Worm (Caenorhabditis elegans): ENCODE measurements around the gene F58A6.9.

F58A6.9 gene

DNA sequence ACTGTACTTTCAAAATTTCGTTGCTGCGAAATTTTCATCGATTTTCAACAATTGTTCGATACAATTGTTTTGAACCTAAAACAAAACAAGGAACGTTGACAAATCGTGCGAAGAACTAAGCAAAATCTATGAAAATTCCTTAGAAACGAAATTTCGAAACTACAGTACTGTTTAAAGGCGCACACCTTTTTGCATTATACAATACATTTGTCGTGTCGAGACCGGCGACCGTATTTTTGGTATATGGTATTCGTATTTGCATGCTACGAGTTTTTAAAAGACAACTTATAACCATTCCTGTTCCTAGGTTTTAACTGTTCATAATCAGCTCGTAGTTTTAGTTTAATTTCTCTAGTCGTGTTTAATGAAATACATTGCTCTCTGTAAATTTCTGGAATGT, 19.9 kb upstream of the F58A6.9 start (continued):
- no peak for TF ChIP-seq rec-8 (tag; optimal IDR thresholded peaks at IDR 0.05)
- TF ChIP-seq repo-1 (tag; optimal IDR thresholded peaks at IDR 0.05), result peak; percentile 80
- 0 out of 2 replicates have a peak, but pooled peaks have one; percentile 20 for TF ChIP-seq pbrm-1 (GFP tag; IDR thresholded peaks at IDR 0.05)
- no peak for TF ChIP-seq lag-1 (GFP tag; IDR thresholded peaks at IDR 0.05)
- no peak for TF ChIP-seq unc-62 (GFP tag; optimal IDR thresholded peaks at IDR 0.05)

DNA sequence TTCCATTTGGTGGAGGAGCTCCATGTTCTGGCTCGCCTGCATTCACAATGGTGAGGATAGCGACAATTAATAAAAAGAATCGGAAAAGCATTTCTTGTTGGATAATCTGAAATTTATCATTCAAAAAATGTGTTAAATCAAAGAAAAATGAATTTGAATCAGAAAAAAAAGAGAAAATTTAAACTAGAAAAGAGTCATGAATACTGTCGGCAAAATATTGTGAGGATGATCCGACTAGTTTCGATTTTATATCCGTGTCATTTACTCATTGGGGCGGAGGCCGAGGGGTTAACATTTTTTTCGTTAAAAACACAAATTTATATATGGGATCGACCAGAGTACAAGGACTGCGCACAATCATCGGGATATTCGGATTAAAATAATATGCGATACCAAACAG, 19.2 kb upstream of the F58A6.9 start, which contains the start of gene C27D6.12:
Gene C27D6.12 (minus strand): TSS at position 101 of the 400 bp plus-strand sequence.
- TF ChIP-seq F22D6.2 (tag; optimal IDR thresholded peaks at IDR 0.05) (no peak), attf-6 (GFP tag; IDR thresholded peaks at IDR 0.05) (no peak), rec-8 (tag; optimal IDR thresholded peaks at IDR 0.05) (no peak), cebp-2 (GFP tag; IDR thresholded peaks at IDR 0.05) (no peak), K12H6.12 (tag; optimal IDR thresholded peaks at IDR 0.05) (no peak), nfyb-1 (GFP tag; IDR thresholded peaks at IDR 0.05) (no peak), F10E7.11 (tag; optimal IDR thresholded peaks at IDR 0.05) (no peak), Y53F4B.3 (GFP tag; IDR thresholded peaks at IDR 0.05) (no peak), mxl-1 (tag; optimal IDR thresholded peaks at IDR 0.05) (no peak), nfya-1 (tag; optimal IDR thresholded peaks at IDR 0.05; ENCODE audit: borderline replicate concordance, insufficient read depth) (no peak), somi-1 (GFP tag; optimal IDR thresholded peaks at IDR 0.05) (no peak), K11D2.4 (GFP tag; IDR thresholded peaks at IDR 0.05) (no peak), ztf-26 (tag; optimal IDR thresholded peaks at IDR 0.05) (no peak), madf-10 (tag; optimal IDR thresholded peaks at IDR 0.05) (no peak), ztf-28 (GFP tag; IDR thresholded peaks at IDR 0.05) (no peak), mcd-1 (GFP tag; IDR thresholded peaks at IDR 0.05) (no peak)

DNA sequence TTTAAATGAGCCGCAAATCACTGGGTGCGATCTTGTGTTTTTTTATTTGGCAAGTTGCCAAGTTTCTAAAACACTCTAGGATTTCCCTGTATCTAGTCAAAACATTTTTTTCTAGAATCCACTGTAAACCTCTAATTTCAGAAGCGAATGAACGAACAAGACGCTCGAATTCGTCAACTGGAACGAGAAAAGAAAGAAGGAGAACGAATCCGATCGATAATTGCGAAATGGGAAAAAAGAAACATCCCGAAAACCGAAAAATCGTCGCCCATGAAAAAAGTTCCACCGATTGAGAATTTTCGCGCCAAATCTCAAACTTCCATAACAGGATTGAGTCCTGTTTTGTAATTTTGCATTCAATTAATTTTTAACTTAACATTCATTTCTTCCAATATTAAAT, 18.3 kb upstream of the F58A6.9 start:
- TF ChIP-seq T26A5.8 (tag; optimal IDR thresholded peaks at IDR 0.05), result no peak
- no peak for TF ChIP-seq ama-1 (optimal IDR thresholded peaks at IDR 0.05)
- no peak for TF ChIP-seq ama-1 (GFP tag; optimal IDR thresholded peaks at IDR 0.05)
- no peak for TF ChIP-seq him-1 (tag; optimal IDR thresholded peaks at IDR 0.05)
- TF ChIP-seq lin-35 (GFP tag; optimal IDR thresholded peaks at IDR 0.05), result no peak
- TF ChIP-seq snpc-3.4 (tag; optimal IDR thresholded peaks at IDR 0.05), result no peak
- TF ChIP-seq let-607 (tag; optimal IDR thresholded peaks at IDR 0.05), result no peak
- no peak for TF ChIP-seq ets-4 (GFP tag; optimal IDR thresholded peaks at IDR 0.05)
- TF ChIP-seq nhr-27 (tag; optimal IDR thresholded peaks at IDR 0.05), result no peak
- no peak for TF ChIP-seq F52B5.7 (tag; optimal IDR thresholded peaks at IDR 0.05)
- no peak for TF ChIP-seq F57C9.4 (tag; optimal IDR thresholded peaks at IDR 0.05)
- TF ChIP-seq Y95B8A.8 (GFP tag; IDR thresholded peaks at IDR 0.05), result no peak
- no peak for TF ChIP-seq mel-28 (tag; optimal IDR thresholded peaks at IDR 0.05; ENCODE audit: borderline replicate concordance)
- no peak for TF ChIP-seq efl-1 (GFP tag; optimal IDR thresholded peaks at IDR 0.05)
- TF ChIP-seq B0261.1 (tag; optimal IDR thresholded peaks at IDR 0.05), result no peak
- no peak for TF ChIP-seq die-1 (tag; optimal IDR thresholded peaks at IDR 0.05)
- no peak for TF ChIP-seq dox-1 (GFP tag; IDR thresholded peaks at IDR 0.05)
- TF ChIP-seq ccch-3 (GFP tag; optimal IDR thresholded peaks at IDR 0.05), result no peak
- no peak for TF ChIP-seq lag-1 (GFP tag; IDR thresholded peaks at IDR 0.05)
- no peak for TF ChIP-seq F22D6.2 (tag; optimal IDR thresholded peaks at IDR 0.05)
- no peak for TF ChIP-seq mcd-1 (GFP tag; IDR thresholded peaks at IDR 0.05)
